Worm (Caenorhabditis elegans) whole organism, mixed stage, embryonic: ENCODE data around the gene sru-20.
A peak's percentile ranks its signal among the peaks of the same experiment; 100 is the strongest.

Experiments used
- M03D4.4 ChIP-seq: sonication (generic microtip); optimal IDR thresholded peaks from 2 replicates; lab custom pipeline; 2017; ENCODE audit warnings: mild to moderate bottlenecking, missing genetic modification characterization, missing compliant biosample characterization
- bed-3 ChIP-seq: fragments of 200-800 bp; sonication (Bioruptor generic); optimal IDR thresholded peaks from 3 replicates; lab custom pipeline; 2018; ENCODE audit warnings: mild to moderate bottlenecking, missing genetic modification characterization, moderate library complexity, missing compliant biosample characterization
- blmp-1 ChIP-seq: fragments of 150-350 bp; optimal IDR thresholded peaks from 2 replicates; lab custom pipeline; 2014; ENCODE audit warnings: missing biosample characterization, missing genetic modification characterization
- ceh-39 ChIP-seq: fragments of 150-350 bp; optimal IDR thresholded peaks from 2 replicates; lab custom pipeline; 2014; ENCODE audit warnings: missing biosample characterization, missing genetic modification characterization
- ceh-43 ChIP-seq: fragments of 200-800 bp; sonication (Bioruptor generic); optimal IDR thresholded peaks from 2 replicates; lab custom pipeline; 2018; ENCODE audit warnings: mild to moderate bottlenecking, missing genetic modification characterization, moderate library complexity, missing compliant biosample characterization
- ceh-83 ChIP-seq: fragments of 200-800 bp; sonication (Bioruptor generic); optimal IDR thresholded peaks from 2 replicates; lab custom pipeline; 2018; ENCODE audit warnings: mild to moderate bottlenecking, missing genetic modification characterization, missing compliant biosample characterization
- ces-1 ChIP-seq: fragments of 150-350 bp; optimal IDR thresholded peaks from 2 replicates; lab custom pipeline; 2014; ENCODE audit warnings: missing biosample characterization, missing genetic modification reagents, missing genetic modification characterization
- cnd-1 ChIP-seq: fragments of 200-800 bp; sonication (Bioruptor generic); optimal IDR thresholded peaks from 2 replicates; lab custom pipeline; 2018; ENCODE audit warnings: mild to moderate bottlenecking, missing genetic modification characterization, missing compliant biosample characterization
- drap-1 ChIP-seq: fragments of 200-800 bp; sonication (Bioruptor generic); optimal IDR thresholded peaks from 3 replicates; lab custom pipeline; 2018; ENCODE audit warnings: mild to moderate bottlenecking, missing genetic modification characterization, missing compliant biosample characterization
- elt-1 ChIP-seq: sonication (generic microtip); optimal IDR thresholded peaks from 2 replicates; lab custom pipeline; 2017; ENCODE audit warnings: missing genetic modification characterization, mild to moderate bottlenecking, missing compliant biosample characterization, antibody characterized with exemption, moderate library complexity, borderline replicate concordance; ENCODE audit not compliant: insufficient read depth
- elt-3 ChIP-seq: fragments of 150-350 bp; optimal IDR thresholded peaks from 2 replicates; lab custom pipeline; 2014; ENCODE audit warnings: missing biosample characterization, missing genetic modification characterization
- flh-1 ChIP-seq: fragments of 200-800 bp; sonication (Bioruptor generic); optimal IDR thresholded peaks from 2 replicates; lab custom pipeline; 2018; ENCODE audit warnings: mild to moderate bottlenecking, missing genetic modification characterization, moderate library complexity, missing compliant biosample characterization
- hlh-1 ChIP-seq: fragments of 150-350 bp; optimal IDR thresholded peaks from 2 replicates; lab custom pipeline; 2014; ENCODE audit warnings: missing biosample characterization, missing genetic modification reagents, missing genetic modification characterization
- lin-13 ChIP-seq: fragments of 150-350 bp; optimal IDR thresholded peaks from 2 replicates; lab custom pipeline; 2014; ENCODE audit warnings: missing biosample characterization, missing genetic modification characterization
- lin-32 ChIP-seq: fragments of 200-800 bp; sonication (Bioruptor generic); optimal IDR thresholded peaks from 2 replicates; lab custom pipeline; 2018; ENCODE audit warnings: mild to moderate bottlenecking, missing genetic modification characterization, missing compliant biosample characterization
- lsy-2 ChIP-seq: fragments of 150-350 bp; optimal IDR thresholded peaks from 2 replicates; lab custom pipeline; 2014; ENCODE audit warnings: missing biosample characterization, missing genetic modification characterization
- mab-5 ChIP-seq: fragments of 150-350 bp; optimal IDR thresholded peaks from 2 replicates; lab custom pipeline; 2014; ENCODE audit warnings: missing biosample characterization, missing genetic modification characterization
- mep-1 ChIP-seq: fragments of 150-350 bp; optimal IDR thresholded peaks from 2 replicates; lab custom pipeline; 2017; ENCODE audit warnings: missing biosample characterization, missing genetic modification reagents, missing genetic modification characterization, inconsistent platforms
- mls-2 ChIP-seq: sonication (generic microtip); optimal IDR thresholded peaks from 2 replicates; lab custom pipeline; 2016; ENCODE audit warnings: mild to moderate bottlenecking, missing genetic modification characterization, moderate library complexity, missing compliant biosample characterization
- nhr-12 ChIP-seq: fragments of 150-350 bp; optimal IDR thresholded peaks from 2 replicates; lab custom pipeline; 2014; ENCODE audit warnings: missing biosample characterization, missing genetic modification characterization
- nhr-2 ChIP-seq: fragments of 150-350 bp; optimal IDR thresholded peaks from 2 replicates; lab custom pipeline; 2014; ENCODE audit warnings: missing biosample characterization, missing genetic modification characterization
- nhr-237 ChIP-seq: fragments of 150-350 bp; optimal IDR thresholded peaks from 2 replicates; lab custom pipeline; 2014; ENCODE audit warnings: missing biosample characterization, missing genetic modification characterization
- nhr-28 ChIP-seq: fragments of 150-350 bp; optimal IDR thresholded peaks from 2 replicates; lab custom pipeline; 2014; ENCODE audit warnings: missing biosample characterization, missing genetic modification characterization
- nhr-76 ChIP-seq: sonication (generic microtip); optimal IDR thresholded peaks from 2 replicates; lab custom pipeline; 2017; ENCODE audit warnings: missing biosample characterization, missing genetic modification characterization
- pha-4 ChIP-seq: fragments of 150-350 bp; optimal IDR thresholded peaks from 2 replicates; lab custom pipeline; 2018; ENCODE audit warnings: missing biosample characterization, missing genetic modification reagents, missing genetic modification characterization
- sem-2 ChIP-seq: fragments of 200-800 bp; sonication (Bioruptor generic); optimal IDR thresholded peaks from 2 replicates; lab custom pipeline; 2018; ENCODE audit warnings: mild to moderate bottlenecking, missing genetic modification characterization, missing compliant biosample characterization
- snpc-4 ChIP-seq: fragments of 150-350 bp; optimal IDR thresholded peaks from 2 replicates; lab custom pipeline; 2014; ENCODE audit warnings: missing biosample characterization, missing genetic modification characterization
- tbx-8 ChIP-seq: fragments of 200-800 bp; sonication (Bioruptor generic); optimal IDR thresholded peaks from 2 replicates; lab custom pipeline; 2018; ENCODE audit warnings: mild to moderate bottlenecking, missing genetic modification characterization, moderate library complexity, missing compliant biosample characterization
- unc-120 ChIP-seq: sonication (generic microtip); optimal IDR thresholded peaks from 2 replicates; lab custom pipeline; 2017; ENCODE audit warnings: missing genetic modification characterization, missing compliant biosample characterization; ENCODE audit not compliant: poor library complexity, severe bottlenecking
- unc-39 ChIP-seq: fragments of 150-350 bp; optimal IDR thresholded peaks from 2 replicates; lab custom pipeline; 2014; ENCODE audit warnings: missing biosample characterization, missing genetic modification characterization
- zip-8 ChIP-seq: fragments of 150-350 bp; optimal IDR thresholded peaks from 2 replicates; lab custom pipeline; 2014; ENCODE audit warnings: missing biosample characterization, missing genetic modification characterization
- ztf-11 ChIP-seq: fragments of 150-350 bp; optimal IDR thresholded peaks from 2 replicates; lab custom pipeline; 2014; ENCODE audit warnings: missing biosample characterization, missing genetic modification characterization

Gene sru-20

ce11 chrIV:12495196-12495595 is at the start of gene sru-20:
sru-20 (plus strand) TSS chrIV:12495496.
- TF ChIP-seq ceh-43 (GFP tag; lab: Kevin White, UChicago): no peak
- TF ChIP-seq nhr-237 (tag; lab: Kevin White, UChicago): no peak
- no peak for TF ChIP-seq cnd-1 (tag; lab: Kevin White, UChicago)
- no peak for TF ChIP-seq elt-1 (tag; lab: Kevin White, UChicago)
- no peak for TF ChIP-seq snpc-4 (tag; lab: Kevin White, UChicago)
- TF ChIP-seq blmp-1: no peak
- no peak for TF ChIP-seq flh-1 (GFP tag; lab: Kevin White, UChicago)
- no peak for TF ChIP-seq ztf-11 (tag; lab: Kevin White, UChicago)
- no peak for TF ChIP-seq elt-3 (tag; lab: Kevin White, UChicago)
- no peak for TF ChIP-seq nhr-12 (tag; lab: Kevin White, UChicago)
- TF ChIP-seq drap-1 (GFP tag; lab: Kevin White, UChicago): no peak
- no peak for TF ChIP-seq hlh-1 (tag; lab: Kevin White, UChicago)
- no peak for TF ChIP-seq nhr-76 (tag; lab: Kevin White, UChicago)
- no peak for TF ChIP-seq unc-39 (tag; lab: Kevin White, UChicago)
- TF ChIP-seq mab-5: no peak
- no peak for TF ChIP-seq unc-120 (tag; lab: Kevin White, UChicago)

- peak; percentile 58 for TF ChIP-seq mep-1 (tag; lab: Kevin White, UChicago)
- no peak for TF ChIP-seq ces-1 (GFP tag; lab: Kevin White, UChicago)
- no peak for TF ChIP-seq nhr-2 (tag; lab: Kevin White, UChicago)
- TF ChIP-seq bed-3 (GFP tag; lab: Kevin White, UChicago): no peak
- TF ChIP-seq unc-39 (tag; lab: Kevin White, UChicago): no peak
- TF ChIP-seq tbx-8 (GFP tag; lab: Kevin White, UChicago): no peak
- no peak for TF ChIP-seq lin-13 (tag; lab: Kevin White, UChicago)
- TF ChIP-seq elt-1 (tag; lab: Kevin White, UChicago): no peak
- TF ChIP-seq pha-4 (tag; lab: Kevin White, UChicago): peak; percentile 6
- no peak for TF ChIP-seq zip-8
- no peak for TF ChIP-seq sem-2 (GFP tag; lab: Kevin White, UChicago)
- TF ChIP-seq ceh-83 (GFP tag; lab: Kevin White, UChicago): no peak
- no peak for TF ChIP-seq lin-32 (GFP tag; lab: Kevin White, UChicago)
- TF ChIP-seq nhr-28: no peak
- no peak for TF ChIP-seq snpc-4 (tag; lab: Kevin White, UChicago)
- TF ChIP-seq M03D4.4 (tag; lab: Kevin White, UChicago): no peak
- TF ChIP-seq lsy-2 (tag; lab: Kevin White, UChicago): peak; percentile 25
- peak; percentile 17 for TF ChIP-seq ceh-39 (tag; lab: Kevin White, UChicago)
- no peak for TF ChIP-seq mab-5
- TF ChIP-seq nhr-237 (tag; lab: Kevin White, UChicago): no peak
- no peak for TF ChIP-seq cnd-1 (tag; lab: Kevin White, UChicago)
- TF ChIP-seq hlh-1 (tag; lab: Kevin White, UChicago): no peak
Observed at ce11 chrIV:12451225-12451831, 44.0 kb upstream of the sru-20 start, which contains the start of gene dpy-26. dpy-26 (minus strand) TSS chrIV:12451335.

ce11 chrIV:12454115-12454514 is 41.2 kb upstream of the sru-20 start, which contains the start of gene spe-44:
spe-44 (minus strand) TSS chrIV:12454215.
- TF ChIP-seq bed-3 (GFP tag; lab: Kevin White, UChicago) (no peak), nhr-237 (tag; lab: Kevin White, UChicago) (no peak), lin-13 (tag; lab: Kevin White, UChicago) (no peak)

ce11 chrIV:12454750-12455149 is 40.5 kb upstream of the sru-20 start, which contains the start of gene smz-1:
smz-1 (plus strand) TSS chrIV:12455050.
- TF ChIP-seq mls-2: no peak
- no peak for TF ChIP-seq ceh-83 (GFP tag; lab: Kevin White, UChicago)
